Fruit fly (Drosophila melanogaster) whole organism, embryonic: ENCODE measurements around the gene CG43131.

Source experiments
- Atf3 ChIP-seq: fragments of 200-800 bp; sonication (Bioruptor generic); optimal IDR thresholded peaks from 3 replicates; lab custom pipeline; 2016; ENCODE audit warnings: missing biosample characterization, missing genetic modification characterization
- B-H1 ChIP-seq: fragments of 200-800 bp; sonication (Bioruptor generic); IDR thresholded peaks from 3 replicates; pipeline ENCODE4 v1.3.6; 2022; ENCODE audit warnings: missing biosample characterization, missing genetic modification characterization
- B-H2 ChIP-seq: fragments of 200-800 bp; sonication (Bioruptor generic); optimal IDR thresholded peaks from 2 replicates; lab custom pipeline; 2018; ENCODE audit warnings: missing biosample characterization, mild to moderate bottlenecking, missing genetic modification characterization
- CG11085 ChIP-seq: fragments of 200-800 bp; sonication (Bioruptor generic); IDR thresholded peaks from 2 replicates; pipeline ENCODE4 v1.3.6; 2022; ENCODE audit warnings: missing biosample characterization, missing genetic modification characterization
- CG11696 ChIP-seq: fragments of 200-800 bp; sonication (Bioruptor generic); IDR thresholded peaks from 2 replicates; pipeline ENCODE4 v1.3.6; 2022; ENCODE audit warnings: missing biosample characterization, missing genetic modification characterization
- CG12155 ChIP-seq: fragments of 200-800 bp; sonication (Bioruptor generic); optimal IDR thresholded peaks from 3 replicates; lab custom pipeline; 2016; ENCODE audit warnings: missing biosample characterization, missing genetic modification characterization
- CG12219 ChIP-seq: fragments of 200-800 bp; sonication (Bioruptor generic); optimal IDR thresholded peaks from 3 replicates; lab custom pipeline; 2018; ENCODE audit warnings: missing biosample characterization, mild to moderate bottlenecking, missing genetic modification characterization
- CG13424 ChIP-seq: fragments of 200-800 bp; sonication (Bioruptor generic); optimal IDR thresholded peaks from 2 replicates; lab custom pipeline; 2019; ENCODE audit warnings: missing biosample characterization, mild to moderate bottlenecking, missing genetic modification characterization, moderate library complexity
- CG14667 ChIP-seq: fragments of 200-800 bp; sonication (Bioruptor generic); IDR thresholded peaks from 2 replicates; pipeline ENCODE4 v1.3.6; 2022; ENCODE audit warnings: missing biosample characterization, missing genetic modification characterization
- CG15269 ChIP-seq: fragments of 200-800 bp; sonication (Bioruptor generic); optimal IDR thresholded peaks from 2 replicates; lab custom pipeline; 2018; ENCODE audit warnings: missing biosample characterization, mild to moderate bottlenecking, missing genetic modification characterization, moderate library complexity
- CG16813 ChIP-seq: fragments of 200-800 bp; sonication (Bioruptor generic); IDR thresholded peaks from 3 replicates; pipeline ENCODE4 v1.3.6; 2022; ENCODE audit warnings: missing biosample characterization, missing genetic modification characterization; ENCODE audit not compliant: partially characterized antibody
- CG1792 ChIP-seq: fragments of 200-800 bp; sonication (Bioruptor generic); optimal IDR thresholded peaks from 2 replicates; lab custom pipeline; 2016; ENCODE audit warnings: missing biosample characterization, missing genetic modification characterization
- CG18764 ChIP-seq: fragments of 200-800 bp; sonication (Bioruptor generic); optimal IDR thresholded peaks from 3 replicates; lab custom pipeline; 2016; ENCODE audit warnings: missing biosample characterization, missing genetic modification characterization
- CG2116 ChIP-seq: fragments of 200-800 bp; sonication (Bioruptor generic); optimal IDR thresholded peaks from 3 replicates; lab custom pipeline; 2018; ENCODE audit warnings: missing biosample characterization, mild to moderate bottlenecking, missing genetic modification characterization
- CG3163 ChIP-seq: fragments of 200-800 bp; sonication (Bioruptor generic); optimal IDR thresholded peaks from 3 replicates; lab custom pipeline; 2016; ENCODE audit warnings: missing biosample characterization, missing genetic modification characterization
- CG3281 ChIP-seq: fragments of 200-800 bp; sonication (Bioruptor generic); optimal IDR thresholded peaks from 3 replicates; lab custom pipeline; 2017; ENCODE audit warnings: missing biosample characterization, mild to moderate bottlenecking, missing genetic modification characterization
- CG3838 ChIP-seq: fragments of 200-800 bp; sonication (Bioruptor generic); optimal IDR thresholded peaks from 3 replicates; lab custom pipeline; 2016; ENCODE audit warnings: missing biosample characterization, missing genetic modification characterization
- CG4360 ChIP-seq: fragments of 200-800 bp; sonication (Bioruptor generic); IDR thresholded peaks from 2 replicates; pipeline ENCODE4 v1.3.6; 2022; ENCODE audit warnings: missing biosample characterization, missing genetic modification characterization
- CG43689 ChIP-seq: fragments of 200-800 bp; sonication (Bioruptor generic); IDR thresholded peaks from 2 replicates; pipeline ENCODE4 v1.3.6; 2022; ENCODE audit warnings: missing biosample characterization, missing genetic modification characterization
- CG5180 ChIP-seq: fragments of 200-800 bp; sonication (Bioruptor generic); optimal IDR thresholded peaks from 3 replicates; lab custom pipeline; 2017; ENCODE audit warnings: missing biosample characterization, missing genetic modification characterization, mild to moderate bottlenecking, moderate library complexity, missing genetic modification reagents
- CG7928 ChIP-seq: fragments of 200-800 bp; sonication (Bioruptor generic); optimal IDR thresholded peaks from 2 replicates; lab custom pipeline; 2017; ENCODE audit warnings: missing biosample characterization, mild to moderate bottlenecking, missing genetic modification characterization
- CG7963 ChIP-seq: fragments of 200-800 bp; sonication (Bioruptor generic); IDR thresholded peaks from 3 replicates; pipeline ENCODE4 v1.3.6; 2022; ENCODE audit warnings: missing biosample characterization, missing genetic modification characterization; ENCODE audit not compliant: partially characterized antibody
- CG8924 ChIP-seq: fragments of 200-800 bp; optimal IDR thresholded peaks from 3 replicates; lab custom pipeline; 2019; ENCODE audit warnings: missing biosample characterization, mild to moderate bottlenecking, missing genetic modification characterization, moderate library complexity
- CG9797 ChIP-seq: fragments of 200-800 bp; sonication (Bioruptor generic); optimal IDR thresholded peaks from 3 replicates; lab custom pipeline; 2018; ENCODE audit warnings: missing biosample characterization, mild to moderate bottlenecking, missing genetic modification characterization
- CG9876 ChIP-seq: fragments of 200-800 bp; sonication (Bioruptor generic); optimal IDR thresholded peaks from 2 replicates; lab custom pipeline; 2016; ENCODE audit warnings: missing biosample characterization, missing genetic modification characterization
- CoRest ChIP-seq: fragments of 200-800 bp; sonication (Bioruptor generic); optimal IDR thresholded peaks from 3 replicates; lab custom pipeline; 2018; ENCODE audit warnings: missing biosample characterization, mild to moderate bottlenecking, missing genetic modification characterization, moderate library complexity
- Dref ChIP-seq: fragments of 200-800 bp; sonication (Bioruptor generic); IDR thresholded peaks from 2 replicates; pipeline ENCODE4 v1.3.6; 2022; ENCODE audit warnings: missing biosample characterization, missing genetic modification characterization
- Ets97D ChIP-seq: fragments of 200-800 bp; sonication (Bioruptor generic); optimal IDR thresholded peaks from 3 replicates; lab custom pipeline; 2016; ENCODE audit warnings: missing biosample characterization, missing genetic modification characterization
- Fer1 ChIP-seq: fragments of 200-800 bp; sonication (Bioruptor generic); optimal IDR thresholded peaks from 2 replicates; lab custom pipeline; 2017; ENCODE audit warnings: missing biosample characterization, mild to moderate bottlenecking, missing genetic modification characterization
- Mes4 ChIP-seq: fragments of 200-800 bp; sonication (Bioruptor generic); optimal IDR thresholded peaks from 2 replicates; lab custom pipeline; 2016; ENCODE audit warnings: missing biosample characterization, missing genetic modification characterization
- Ravus ChIP-seq: fragments of 200-800 bp; sonication (Bioruptor generic); IDR thresholded peaks from 2 replicates; pipeline ENCODE4 v1.3.6; 2022; ENCODE audit warnings: missing biosample characterization, missing genetic modification characterization
- Side ChIP-seq: fragments of 200-800 bp; sonication (Bioruptor generic); optimal IDR thresholded peaks from 2 replicates; lab custom pipeline; 2016; ENCODE audit warnings: missing biosample characterization, missing genetic modification characterization
- Usf ChIP-seq: fragments of 200-800 bp; sonication (Bioruptor generic); optimal IDR thresholded peaks from 2 replicates; lab custom pipeline; 2017; ENCODE audit warnings: missing genotype, missing biosample characterization, missing genetic modification characterization
- bigmax ChIP-seq: fragments of 200-800 bp; sonication (Bioruptor generic); optimal IDR thresholded peaks from 2 replicates; lab custom pipeline; 2018; ENCODE audit warnings: missing biosample characterization, mild to moderate bottlenecking, missing genetic modification characterization
- ci ChIP-seq: fragments of 200-800 bp; sonication (Bioruptor generic); IDR thresholded peaks from 3 replicates; pipeline ENCODE4 v1.3.6; 2022; ENCODE audit warnings: missing biosample characterization, missing genetic modification characterization
- emc ChIP-seq: fragments of 200-800 bp; sonication (Bioruptor generic); optimal IDR thresholded peaks from 2 replicates; lab custom pipeline; 2016; ENCODE audit warnings: missing biosample characterization, missing genetic modification characterization
- gce ChIP-seq: fragments of 200-800 bp; sonication (Bioruptor generic); IDR thresholded peaks from 3 replicates; pipeline ENCODE4 v1.3.6; 2022; ENCODE audit warnings: missing biosample characterization, missing genetic modification characterization
- gcm2 ChIP-seq: fragments of 200-800 bp; sonication (Bioruptor generic); optimal IDR thresholded peaks from 2 replicates; lab custom pipeline; 2016; ENCODE audit warnings: missing biosample characterization, missing genetic modification characterization
- ham ChIP-seq: fragments of 200-800 bp; sonication (Bioruptor generic); IDR thresholded peaks from 2 replicates; pipeline ENCODE4 v1.3.6; 2022; ENCODE audit warnings: missing biosample characterization, missing genetic modification characterization
- inv ChIP-seq: fragments of 200-800 bp; sonication (Bioruptor generic); IDR thresholded peaks from 2 replicates; pipeline ENCODE4 v1.3.6; 2022; ENCODE audit warnings: missing biosample characterization, missing genetic modification characterization; ENCODE audit not compliant: partially characterized antibody
- lov ChIP-seq, 2 experiments: fragments of 200-800 bp in 1 of 2; fragments of >200 bp in 1 of 2; sonication (Bioruptor generic) in 1 of 2; IDR thresholded peaks in 1 of 2; optimal IDR thresholded peaks in 1 of 2; 2 replicates in 1 of 2; 3 replicates in 1 of 2; pipeline versions ENCODE4 v1.3.6 to Lab custom; 2017 to 2022; ENCODE audit warnings: missing biosample characterization in 1 of 2, missing genetic modification characterization in 1 of 2
- luna ChIP-seq: fragments of 200-800 bp; sonication (Bioruptor generic); optimal IDR thresholded peaks from 2 replicates; lab custom pipeline; 2016; ENCODE audit warnings: missing biosample characterization, missing genetic modification characterization
- mld ChIP-seq: fragments of 200-800 bp; sonication (Bioruptor generic); IDR thresholded peaks from 3 replicates; pipeline ENCODE4 v1.3.6; 2022; ENCODE audit warnings: missing biosample characterization, missing genetic modification characterization; ENCODE audit not compliant: partially characterized antibody
- psq ChIP-seq: fragments of 200-800 bp; sonication (Bioruptor generic); optimal IDR thresholded peaks from 2 replicates; lab custom pipeline; 2017; ENCODE audit warnings: missing biosample characterization, missing genetic modification characterization
- ranshi ChIP-seq: fragments of 200-800 bp; sonication (Bioruptor generic); IDR thresholded peaks from 2 replicates; pipeline ENCODE4 v1.3.6; 2022; ENCODE audit warnings: missing biosample characterization, missing genetic modification characterization
- sc ChIP-seq, 3 experiments: fragments of >200 bp in 2 of 3; fragments of 200-800 bp in 1 of 3; sonication (Bioruptor generic) in 1 of 3; optimal IDR thresholded peaks; 2 replicates in 2 of 3; 3 replicates in 1 of 3; lab custom pipeline; 2017; ENCODE audit warnings: mild to moderate bottlenecking in 1 of 3, missing biosample characterization in 1 of 3, missing genetic modification characterization in 1 of 3, missing genetic modification reagents in 1 of 3
- sna ChIP-seq: fragments of 200-800 bp; sonication (Bioruptor generic); IDR thresholded peaks from 2 replicates; pipeline ENCODE4 v1.3.6; 2022; ENCODE audit warnings: missing biosample characterization, missing genetic modification characterization; ENCODE audit not compliant: partially characterized antibody
- tap ChIP-seq: fragments of 200-800 bp; optimal IDR thresholded peaks from 3 replicates; lab custom pipeline; 2019; ENCODE audit warnings: missing biosample characterization, mild to moderate bottlenecking, missing genetic modification characterization, moderate library complexity
- zen2 ChIP-seq: fragments of 200-800 bp; sonication (Bioruptor generic); IDR thresholded peaks from 3 replicates; pipeline ENCODE4 v1.3.6; 2022; ENCODE audit warnings: missing biosample characterization, missing genetic modification characterization; ENCODE audit not compliant: partially characterized antibody

CG43131 gene

dm6 chr3R:5086822-5087491, 22.0 kb downstream of the CG43131 start, which contains the start of gene corto:
corto (minus strand) TSS chr3R:5087072.
- TF ChIP-seq ham (GFP tag; lab: Robert Waterston, UW) (no peak), CG12155 (GFP tag; lab: Kevin White, UChicago) (no peak), ci (GFP tag; lab: Robert Waterston, UW) (no peak), CG11085 (GFP tag; lab: Robert Waterston, UW) (no peak), luna (GFP tag; lab: Kevin White, UChicago) (no peak), zen2 (GFP tag; lab: Robert Waterston, UW) (no peak), CG3281 (GFP tag; lab: Kevin White, UChicago) (no peak), CG8924 (peak; percentile 56), ranshi (GFP tag; lab: Robert Waterston, UW) (no peak), Ets97D (no peak), CG3163 (no peak), Atf3 (GFP tag; lab: Kevin White, UChicago) (no peak), CG9797 (GFP tag; lab: Kevin White, UChicago) (no peak), Side (GFP tag; lab: Kevin White, UChicago) (no peak), CG5180 (GFP tag; lab: Kevin White, UChicago) (no peak), Dref (GFP tag; lab: Robert Waterston, UW) (no peak), CG4360 (GFP tag; lab: Robert Waterston, UW) (no peak), Usf (GFP tag; lab: Kevin White, UChicago) (no peak), CG7928 (GFP tag; lab: Kevin White, UChicago) (no peak), gce (GFP tag; lab: Robert Waterston, UW) (no peak), tap (tag; lab: Kevin White, UChicago) (peak; percentile 26), CG16813 (GFP tag; lab: Robert Waterston, UW) (no peak), CG13424 (no peak), Mes4 (no peak), gcm2 (GFP tag; lab: Kevin White, UChicago) (no peak), inv (GFP tag; lab: Robert Waterston, UW) (no peak), mld (GFP tag; lab: Robert Waterston, UW) (no peak), CoRest (peak; percentile 1), CG43689 (GFP tag; lab: Robert Waterston, UW) (no peak), CG14667 (no peak), sc (optimal IDR thresholded peaks at IDR 0.05; lab: Kevin White, UChicago) (no peak), sc (GFP tag; optimal IDR thresholded peaks at IDR 0.05; lab: Kevin White, UChicago) (no peak), CG3838 (GFP tag; lab: Kevin White, UChicago) (no peak), CG7963 (no peak), CG11696 (no peak), CG15269 (tag; lab: Kevin White, UChicago) (no peak), sna (GFP tag; lab: Robert Waterston, UW) (no peak), CG9876 (no peak), emc (GFP tag; lab: Kevin White, UChicago) (no peak), bigmax (GFP tag; lab: Kevin White, UChicago) (no peak), CG1792 (no peak), Ravus (GFP tag; lab: Robert Waterston, UW) (no peak), CG2116 (peak; percentile 0), CG12219 (GFP tag; lab: Kevin White, UChicago) (peak; percentile 8), B-H2 (GFP tag; lab: Kevin White, UChicago) (no peak), lov (optimal IDR thresholded peaks at IDR 0.05; lab: Kevin White, UChicago) (no peak), lov (GFP tag; IDR thresholded peaks at IDR 0.05; lab: Robert Waterston, UW) (no peak), CG18764 (GFP tag; lab: Kevin White, UChicago) (no peak), B-H1 (GFP tag; lab: Robert Waterston, UW) (no peak), Fer1 (GFP tag; lab: Kevin White, UChicago) (peak; percentile 3), psq (GFP tag; lab: Kevin White, UChicago) (no peak)
